Fruit fly (Drosophila melanogaster) whole organism: ENCODE data around the gene CG5080.

Experiments
- CG8478 ChIP-seq: fragments of >200 bp; optimal IDR thresholded peaks from 2 replicates; lab custom pipeline; 2018; ENCODE audit warnings: inconsistent platforms
- Dll ChIP-seq: fragments of >200 bp; optimal IDR thresholded peaks from 2 replicates; lab custom pipeline; 2017
- EcR ChIP-seq, 2 experiments: fragments of >200 bp; optimal IDR thresholded peaks; 2 replicates each; lab custom pipeline; 2017; ENCODE audit warnings: missing biosample characterization in 2 of 2, missing genetic modification characterization in 2 of 2, missing genetic modification reagents in 2 of 2
- pan ChIP-seq: fragments of >200 bp; optimal IDR thresholded peaks from 2 replicates; lab custom pipeline; 2017
- psq ChIP-seq: fragments of >200 bp; optimal IDR thresholded peaks from 2 replicates; lab custom pipeline; 2017
- usp ChIP-seq: fragments of >200 bp; optimal IDR thresholded peaks from 2 replicates; lab custom pipeline; 2017; ENCODE audit warnings: missing biosample characterization, missing genetic modification characterization, mixed read lengths

Gene CG5080

dm6 chr2L:1177522-1177921 lies 13.8 kb upstream of the CG5080 start, which contains the start of gene CG4896:
TSS of gene CG4896 (plus strand) at chr2L:1177690.
- TF ChIP-seq CG8478 (lab: Kevin White, UChicago) (no peak), usp (GFP tag; lab: Kevin White, UChicago) (no peak), pan (lab: Kevin White, UChicago) (no peak), psq (no peak), Dll (no peak), EcR (GFP tag; optimal IDR thresholded peaks at IDR 0.05; lab: Kevin White, UChicago) (no peak)

- TF ChIP-seq EcR (GFP tag; optimal IDR thresholded peaks at IDR 0.05; lab: Kevin White, UChicago), result no peak
- TF ChIP-seq Dll, result no peak
- no peak for TF ChIP-seq CG8478 (lab: Kevin White, UChicago)
- no peak for TF ChIP-seq pan (lab: Kevin White, UChicago)
- TF ChIP-seq psq, result no peak
- TF ChIP-seq usp (GFP tag; lab: Kevin White, UChicago), result no peak
Observed at dm6 chr2L:1172704-1173107, 9.0 kb upstream of the CG5080 start, which contains the start of the genes Charon and CG4887. TSS of gene Charon (minus strand) at chr2L:1172805. TSS of gene CG4887 (plus strand) at chr2L:1173009.

dm6 chr2L:1169867-1170415 lies 6.3 kb upstream of the CG5080 start, which contains the start of the genes CG31922 and Plap:
TSS of gene CG31922 (plus strand) at chr2L:1170181.
TSS of gene Plap (minus strand) at chr2L:1170365.
- TF ChIP-seq pan (lab: Kevin White, UChicago) (no peak), CG8478 (lab: Kevin White, UChicago) (no peak), Dll (no peak), usp (GFP tag; lab: Kevin White, UChicago) (no peak), EcR (GFP tag; optimal IDR thresholded peaks at IDR 0.05; lab: Kevin White, UChicago) (no peak), psq (no peak)

DNA sequence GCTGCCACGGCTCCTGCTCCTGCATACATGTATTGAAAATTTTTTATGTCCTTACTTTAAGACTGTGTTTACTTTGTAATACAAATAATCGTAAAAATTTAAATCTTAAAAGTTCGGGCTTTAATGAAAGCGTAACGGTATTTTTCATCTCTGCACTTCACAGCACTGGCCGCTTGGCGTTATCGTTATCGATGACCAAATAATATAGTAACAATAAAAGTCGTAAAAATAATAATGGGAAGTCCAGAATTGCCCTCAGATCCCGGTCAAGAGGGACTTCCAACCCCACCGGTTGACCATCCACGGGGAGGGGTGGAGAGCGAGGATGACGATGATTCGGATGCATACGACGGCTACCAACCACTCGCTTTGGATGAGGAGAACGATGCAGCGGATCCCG lies 2.6 kb upstream of the CG5080 start, which contains the start of gene CG14341:
TSS of gene CG14341 (plus strand) at position 181 of the 400 bp plus-strand sequence.
- TF ChIP-seq psq (no peak), usp (GFP tag; lab: Kevin White, UChicago) (no peak), Dll (no peak), EcR (GFP tag; optimal IDR thresholded peaks at IDR 0.05; lab: Kevin White, UChicago) (no peak), pan (lab: Kevin White, UChicago) (no peak), CG8478 (lab: Kevin White, UChicago) (no peak)

dm6 chr2L:1164294-1164693 lies 608 bp upstream of the CG5080 start, which contains the start of gene IntS14:
TSS of gene IntS14 (plus strand) at chr2L:1164443.
- TF ChIP-seq psq (no peak), EcR (GFP tag; optimal IDR thresholded peaks at IDR 0.05; lab: Kevin White, UChicago) (no peak), usp (GFP tag; lab: Kevin White, UChicago) (no peak), CG8478 (lab: Kevin White, UChicago) (no peak), pan (lab: Kevin White, UChicago) (no peak), Dll (no peak)

DNA sequence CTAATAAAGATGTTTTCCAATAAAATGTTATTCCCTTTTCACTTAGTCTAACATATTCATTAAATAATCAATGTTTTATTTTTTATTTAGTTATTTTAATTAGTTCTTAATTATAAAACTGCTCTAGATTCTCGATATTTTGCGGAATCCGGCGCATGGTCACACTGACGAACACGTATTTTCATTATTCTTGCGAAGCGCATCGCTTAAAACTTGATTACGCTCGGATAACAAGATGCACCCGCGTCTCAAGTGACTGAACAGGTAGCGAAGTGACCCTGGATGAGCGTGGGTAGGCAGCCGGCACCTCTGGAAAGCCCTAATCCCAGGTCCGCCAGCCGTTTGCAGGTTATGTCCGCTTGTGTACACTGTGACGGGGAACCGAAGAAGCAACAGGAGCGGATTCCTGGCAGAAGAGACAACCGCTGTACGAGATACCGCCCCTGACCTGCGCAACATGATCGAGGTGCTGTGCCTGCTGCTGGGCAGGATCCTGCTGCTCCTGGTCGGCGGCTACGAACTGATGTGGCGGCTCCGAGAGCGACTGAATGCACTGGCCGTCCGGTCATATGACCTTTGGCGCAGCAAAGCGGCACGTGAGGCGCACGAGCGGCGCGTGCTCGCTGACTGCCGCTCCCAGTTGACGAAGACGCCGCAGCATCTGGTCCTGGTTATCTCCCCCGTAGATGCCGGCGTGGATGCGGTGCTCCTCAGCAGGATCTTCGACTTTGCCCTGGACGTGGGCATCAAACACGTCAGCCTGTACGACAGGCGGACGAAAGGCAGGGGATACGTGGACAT lies 5.0 kb downstream of the CG5080 start, which contains the start of gene Tango14:
TSS of gene Tango14 (plus strand) at position 143 of the 801 bp plus-strand sequence.
- TF ChIP-seq psq (no peak), EcR (GFP tag; optimal IDR thresholded peaks at IDR 0.05; lab: Kevin White, UChicago) (no peak), Dll (no peak), pan (lab: Kevin White, UChicago) (no peak), CG8478 (lab: Kevin White, UChicago) (no peak), usp (GFP tag; lab: Kevin White, UChicago) (no peak)

dm6 chr2L:1157679-1158518 lies 5.8 kb downstream of the CG5080 start, which contains the start of gene capt:
TSS of gene capt (minus strand) at chr2L:1158262.
- TF ChIP-seq EcR (GFP tag; optimal IDR thresholded peaks at IDR 0.05; lab: Kevin White, UChicago) (no peak), psq (no peak), Dll (no peak), pan (lab: Kevin White, UChicago) (no peak), usp (GFP tag; lab: Kevin White, UChicago) (no peak), CG8478 (lab: Kevin White, UChicago) (no peak)

dm6 chr2L:1157357-1157678 lies 6.4 kb downstream of the CG5080 start:
- no peak for TF ChIP-seq pan (lab: Kevin White, UChicago)
- no peak for TF ChIP-seq psq
- no peak for TF ChIP-seq CG8478 (lab: Kevin White, UChicago)
- TF ChIP-seq EcR (GFP tag; optimal IDR thresholded peaks at IDR 0.05; lab: Kevin White, UChicago), result no peak
- no peak for TF ChIP-seq Dll
- TF ChIP-seq usp (GFP tag; lab: Kevin White, UChicago), result no peak

- TF ChIP-seq pan (lab: Kevin White, UChicago) (no peak), CG8478 (lab: Kevin White, UChicago) (no peak)
Observed at dm6 chr2L:1156592-1157249, 7.0 kb downstream of the CG5080 start.

- TF ChIP-seq pan (lab: Kevin White, UChicago), result no peak
- no peak for TF ChIP-seq psq
- TF ChIP-seq CG8478 (lab: Kevin White, UChicago), result no peak
- no peak for TF ChIP-seq Dll
- TF ChIP-seq usp (GFP tag; lab: Kevin White, UChicago), result no peak
- no peak for TF ChIP-seq EcR (GFP tag; optimal IDR thresholded peaks at IDR 0.05; lab: Kevin White, UChicago)
Observed at dm6 chr2L:1152693-1153092, 11.0 kb downstream of the CG5080 start.

dm6 chr2L:1150554-1150953 lies 13.1 kb downstream of the CG5080 start, which contains the start of the genes Tfb4 and Vps29:
TSS of gene Tfb4 (minus strand) at chr2L:1150677.
TSS of gene Vps29 (plus strand) at chr2L:1150766.
- TF ChIP-seq Dll, result no peak
- no peak for TF ChIP-seq usp (GFP tag; lab: Kevin White, UChicago)
- TF ChIP-seq psq, result no peak
- TF ChIP-seq pan (lab: Kevin White, UChicago), result no peak
- no peak for TF ChIP-seq CG8478 (lab: Kevin White, UChicago)
